2 worm cellular contexts compared by ENCODE assay signal in the genomic region with DNA sequence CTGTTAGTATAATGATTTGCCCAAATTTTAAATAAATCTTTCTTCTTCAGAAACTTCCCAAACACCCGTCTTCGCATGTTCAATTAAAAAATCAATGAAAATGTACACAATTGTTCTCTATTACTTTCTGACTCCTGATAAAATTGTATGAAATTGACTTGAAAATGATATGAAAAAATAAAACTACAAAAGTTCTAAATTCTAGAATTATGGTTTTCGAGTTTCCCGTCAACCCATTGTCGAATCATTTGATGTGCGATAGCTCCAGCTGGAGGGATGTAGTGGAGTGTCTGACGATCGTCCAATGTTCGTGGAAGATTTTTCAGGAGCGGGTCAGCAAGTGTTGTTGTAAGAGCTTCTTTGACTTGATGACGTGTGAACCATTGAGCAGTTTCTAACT.
TF ChIP-seq lines count a peak whose summit lies in the region.

No protein-coding gene starts in this region.

TF ChIP-seq in whole organism, L4 larva, 104 proteins besides CTCF, POLR2A, EP300 and RAD21:
- TF ChIP-seq mdl-1 (tag; optimal IDR thresholded peaks at IDR 0.05; lab: Kevin White, UChicago) (no peak), T26A8.4 (GFP tag; IDR thresholded peaks at IDR 0.05; lab: Robert Waterston, UW) (0 out of 2 replicates have a peak, but pooled peaks have one; percentile 7), unc-62 (GFP tag; optimal IDR thresholded peaks at IDR 0.05 in 1 of 2; lab: Kevin White, UChicago) (peak in 1 of 2 experiments; percentile 96), unc-62 (tag; optimal IDR thresholded peaks at IDR 0.05; lab: Kevin White, UChicago) (no peak)

TF ChIP-seq in whole organism, young adult, 124 proteins besides CTCF, POLR2A, EP300 and RAD21:
- no peak for TF ChIP-seq F55B11.4 (tag; optimal IDR thresholded peaks at IDR 0.05; lab: Kevin White, UChicago; ENCODE audit: borderline replicate concordance, insufficient read depth)
- 0 out of 2 replicates have a peak, but pooled peaks have one; percentile 5 for TF ChIP-seq pbrm-1 (GFP tag; IDR thresholded peaks at IDR 0.05; lab: Robert Waterston, UW)
- no peak for TF ChIP-seq let-607 (tag; optimal IDR thresholded peaks at IDR 0.05; lab: Kevin White, UChicago)
